Worm (Caenorhabditis elegans) whole organism, L3 larva: Measurements from ENCODE around the gene emb-5.

Experiments
- R02D3.7 ChIP-seq: fragments of 150-350 bp; optimal IDR thresholded peaks from 2 replicates; lab custom pipeline; 2014; ENCODE audit warnings: missing biosample characterization, missing genetic modification characterization
- ZK546.5 ChIP-seq: sonication (generic microtip); optimal IDR thresholded peaks from 2 replicates; lab custom pipeline; 2017; ENCODE audit warnings: missing biosample characterization, missing genetic modification characterization
- ceh-28 ChIP-seq: fragments of 150-350 bp; optimal IDR thresholded peaks from 2 replicates; lab custom pipeline; 2014; ENCODE audit warnings: missing biosample characterization, missing genetic modification reagents, missing genetic modification characterization
- ceh-82 ChIP-seq: fragments of 150-350 bp; optimal IDR thresholded peaks from 2 replicates; lab custom pipeline; 2014; ENCODE audit warnings: missing biosample characterization, missing genetic modification characterization
- ceh-9 ChIP-seq: sonication (generic microtip); optimal IDR thresholded peaks from 2 replicates; lab custom pipeline; 2018; ENCODE audit warnings: missing biosample characterization, missing genetic modification characterization
- daf-12 ChIP-seq: fragments of 150-350 bp; optimal IDR thresholded peaks from 2 replicates; lab custom pipeline; 2014; ENCODE audit warnings: missing biosample characterization, missing genetic modification reagents, missing genetic modification characterization
- egl-27 ChIP-seq: sonication (generic microtip); optimal IDR thresholded peaks from 4 replicates; lab custom pipeline; 2017; ENCODE audit warnings: missing biosample characterization, missing genetic modification reagents, missing genetic modification characterization
- egl-5 ChIP-seq: fragments of 150-350 bp; optimal IDR thresholded peaks from 2 replicates; lab custom pipeline; 2017; ENCODE audit warnings: missing biosample characterization, missing genetic modification reagents, missing genetic modification characterization, inconsistent platforms
- elt-1 ChIP-seq: fragments of 150-350 bp; optimal IDR thresholded peaks from 2 replicates; lab custom pipeline; 2014; ENCODE audit warnings: missing biosample characterization, missing genetic modification characterization
- elt-3 ChIP-seq, 3 experiments: fragments of 150-350 bp in 1 of 3; sonication (generic microtip) in 2 of 3; optimal IDR thresholded peaks; 2 replicates in 2 of 3; 4 replicates in 1 of 3; lab custom pipeline; 2014 to 2017; ENCODE audit warnings: missing biosample characterization in 3 of 3, missing genetic modification characterization in 3 of 3
- eor-1 ChIP-seq, 2 experiments: fragments of 150-350 bp; optimal IDR thresholded peaks; 2 replicates each; lab custom pipeline; 2014 to 2018; ENCODE audit warnings: missing biosample characterization in 2 of 2, missing genetic modification characterization in 2 of 2
- fkh-2 ChIP-seq: fragments of 150-350 bp; optimal IDR thresholded peaks from 2 replicates; lab custom pipeline; 2014; ENCODE audit warnings: missing biosample characterization, missing genetic modification reagents, missing genetic modification characterization
- fos-1 ChIP-seq: fragments of 150-350 bp; optimal IDR thresholded peaks from 2 replicates; lab custom pipeline; 2014; ENCODE audit warnings: missing biosample characterization, missing genetic modification characterization
- hmg-11 ChIP-seq: sonication (generic microtip); optimal IDR thresholded peaks from 2 replicates; lab custom pipeline; 2016; ENCODE audit warnings: missing genetic modification characterization, missing compliant biosample characterization
- jun-1 ChIP-seq: fragments of 150-350 bp; optimal IDR thresholded peaks from 2 replicates; lab custom pipeline; 2014; ENCODE audit warnings: missing biosample characterization, missing genetic modification reagents, missing genetic modification characterization
- lin-15B ChIP-seq: fragments of 150-350 bp; optimal IDR thresholded peaks from 2 replicates; lab custom pipeline; 2014; ENCODE audit warnings: missing biosample characterization, missing genetic modification characterization
- lin-39 ChIP-seq: fragments of 150-350 bp; optimal IDR thresholded peaks from 2 replicates; lab custom pipeline; 2018; ENCODE audit warnings: missing biosample characterization, missing genetic modification reagents, missing genetic modification characterization
- lsy-12 ChIP-seq: sonication (generic microtip); optimal IDR thresholded peaks from 2 replicates; lab custom pipeline; 2016; ENCODE audit warnings: mild to moderate bottlenecking, missing genetic modification characterization, missing compliant biosample characterization
- mdl-1 ChIP-seq: fragments of 150-350 bp; optimal IDR thresholded peaks from 2 replicates; lab custom pipeline; 2014; ENCODE audit warnings: missing biosample characterization, missing genetic modification characterization
- nhr-11 ChIP-seq: fragments of 150-350 bp; optimal IDR thresholded peaks from 2 replicates; lab custom pipeline; 2014; ENCODE audit warnings: missing biosample characterization, missing genetic modification characterization
- nhr-12 ChIP-seq: fragments of 150-350 bp; optimal IDR thresholded peaks from 2 replicates; lab custom pipeline; 2014; ENCODE audit warnings: missing biosample characterization, missing genetic modification characterization
- nhr-23 ChIP-seq: fragments of 150-350 bp; optimal IDR thresholded peaks from 2 replicates; lab custom pipeline; 2014; ENCODE audit warnings: missing biosample characterization, missing genetic modification reagents, missing genetic modification characterization
- nhr-237 ChIP-seq: fragments of 150-350 bp; optimal IDR thresholded peaks from 2 replicates; lab custom pipeline; 2014; ENCODE audit warnings: missing biosample characterization, missing genetic modification characterization
- nhr-25 ChIP-seq: sonication (generic microtip); optimal IDR thresholded peaks from 2 replicates; lab custom pipeline; 2017; ENCODE audit warnings: missing biosample characterization, missing genetic modification characterization
- nhr-28 ChIP-seq: fragments of 150-350 bp; optimal IDR thresholded peaks from 2 replicates; lab custom pipeline; 2014; ENCODE audit warnings: missing biosample characterization, missing genetic modification characterization
- nhr-43 ChIP-seq: sonication (generic microtip); optimal IDR thresholded peaks from 2 replicates; lab custom pipeline; 2016; ENCODE audit warnings: mild to moderate bottlenecking, missing genetic modification characterization, missing compliant biosample characterization; ENCODE audit not compliant: poor library complexity, severe bottlenecking
- nhr-67 ChIP-seq: fragments of 150-350 bp; optimal IDR thresholded peaks from 2 replicates; lab custom pipeline; 2014; ENCODE audit warnings: missing biosample characterization, missing genetic modification characterization
- nhr-77 ChIP-seq: fragments of 150-350 bp; optimal IDR thresholded peaks from 2 replicates; lab custom pipeline; 2014; ENCODE audit warnings: missing biosample characterization, missing genetic modification characterization
- pha-4 ChIP-seq: fragments of 150-350 bp; optimal IDR thresholded peaks from 2 replicates; lab custom pipeline; 2014; ENCODE audit warnings: missing biosample characterization, missing genetic modification reagents, missing genetic modification characterization
- skn-1 ChIP-seq: fragments of 150-350 bp; optimal IDR thresholded peaks from 2 replicates; lab custom pipeline; 2014; ENCODE audit warnings: missing biosample characterization, missing genetic modification characterization
- snpc-4 ChIP-seq: fragments of 150-350 bp; optimal IDR thresholded peaks from 2 replicates; lab custom pipeline; 2014; ENCODE audit warnings: missing biosample characterization, missing genetic modification characterization
- tbx-2 ChIP-seq: sonication (generic microtip); optimal IDR thresholded peaks from 2 replicates; lab custom pipeline; 2016; ENCODE audit warnings: mild to moderate bottlenecking, missing genetic modification characterization, missing compliant biosample characterization
- unc-39 ChIP-seq: sonication (generic microtip); optimal IDR thresholded peaks from 4 replicates; lab custom pipeline; 2017; ENCODE audit warnings: missing biosample characterization, missing genetic modification characterization
- unc-62 ChIP-seq: fragments of 150-350 bp; sonication (generic microtip); optimal IDR thresholded peaks from 4 replicates; lab custom pipeline; 2014; ENCODE audit warnings: missing biosample characterization, missing genetic modification reagents, missing genetic modification characterization
- zag-1 ChIP-seq: fragments of 150-350 bp; optimal IDR thresholded peaks from 2 replicates; lab custom pipeline; 2014; ENCODE audit warnings: missing biosample characterization, missing genetic modification characterization
- ztf-11 ChIP-seq: fragments of 150-350 bp; optimal IDR thresholded peaks from 2 replicates; lab custom pipeline; 2014; ENCODE audit warnings: missing biosample characterization, missing genetic modification characterization

emb-5 gene

DNA sequence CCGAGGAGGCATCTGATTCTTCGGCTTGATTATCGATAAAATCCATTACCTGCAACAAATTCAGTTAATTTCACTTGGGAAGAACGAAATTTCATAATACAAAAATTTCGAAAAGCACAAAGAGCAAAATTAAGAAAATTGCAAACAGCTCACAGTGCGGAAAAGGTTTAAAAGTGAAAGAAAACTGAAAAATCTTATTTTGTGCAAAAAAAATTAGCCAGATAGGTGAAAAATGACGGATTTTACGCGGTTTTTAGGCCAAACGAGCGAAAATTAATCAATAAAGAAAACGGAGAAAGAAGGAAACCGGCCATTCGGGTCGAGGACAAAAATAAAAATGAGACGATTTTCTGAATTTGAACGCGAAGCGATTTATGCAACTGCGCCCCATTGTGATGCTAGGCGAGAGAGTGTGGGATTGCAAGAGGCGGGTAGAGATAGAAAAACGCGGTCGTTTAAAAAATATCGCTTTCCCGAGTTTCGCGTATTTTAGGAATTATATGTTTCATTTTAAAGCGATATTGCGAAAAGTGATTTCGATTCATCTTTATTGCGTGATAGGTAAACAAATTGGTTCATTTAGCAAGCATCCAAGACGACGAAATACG, at the start of gene emb-5:
Gene emb-5 (minus strand): TSS at position 51 of the 608 bp plus-strand sequence.
- TF ChIP-seq nhr-11 (no peak), eor-1 (tag; optimal IDR thresholded peaks at IDR 0.05; lab: Kevin White, UChicago) (no peak), hmg-11 (tag; lab: Kevin White, UChicago) (peak; percentile 25), nhr-67 (tag; lab: Kevin White, UChicago) (no peak), ZK546.5 (tag; lab: Kevin White, UChicago) (no peak), lin-39 (tag; lab: Kevin White, UChicago) (peak; percentile 73), tbx-2 (tag; lab: Kevin White, UChicago) (no peak), unc-62 (GFP tag; lab: Kevin White, UChicago) (no peak), lin-15B (peak; percentile 81), snpc-4 (no peak), ceh-82 (tag; lab: Kevin White, UChicago) (no peak), ceh-9 (tag; lab: Kevin White, UChicago) (no peak), unc-39 (tag; lab: Kevin White, UChicago) (no peak), egl-5 (tag; lab: Kevin White, UChicago) (peak; percentile 35), R02D3.7 (tag; lab: Kevin White, UChicago) (peak; percentile 58), elt-1 (tag; lab: Kevin White, UChicago) (no peak), fkh-2 (tag; lab: Kevin White, UChicago) (no peak), ztf-11 (tag; lab: Kevin White, UChicago) (no peak), skn-1 (tag; lab: Kevin White, UChicago) (no peak), nhr-43 (tag; lab: Kevin White, UChicago) (peak; percentile 3), lsy-12 (no peak), nhr-23 (peak; percentile 53), nhr-25 (tag; lab: Kevin White, UChicago) (peak; percentile 54), nhr-237 (tag; lab: Kevin White, UChicago) (no peak), pha-4 (no peak)
- TF ChIP-seq, all 47 proteins: peak for 8

- TF ChIP-seq nhr-77 (tag; lab: Kevin White, UChicago) (no peak), unc-62 (GFP tag; lab: Kevin White, UChicago) (no peak)
- TF ChIP-seq, all 47 proteins: peak for 0
These were observed 47.6 kb upstream of the emb-5 start for ce11 chrIII:4767869-4768645.

DNA sequence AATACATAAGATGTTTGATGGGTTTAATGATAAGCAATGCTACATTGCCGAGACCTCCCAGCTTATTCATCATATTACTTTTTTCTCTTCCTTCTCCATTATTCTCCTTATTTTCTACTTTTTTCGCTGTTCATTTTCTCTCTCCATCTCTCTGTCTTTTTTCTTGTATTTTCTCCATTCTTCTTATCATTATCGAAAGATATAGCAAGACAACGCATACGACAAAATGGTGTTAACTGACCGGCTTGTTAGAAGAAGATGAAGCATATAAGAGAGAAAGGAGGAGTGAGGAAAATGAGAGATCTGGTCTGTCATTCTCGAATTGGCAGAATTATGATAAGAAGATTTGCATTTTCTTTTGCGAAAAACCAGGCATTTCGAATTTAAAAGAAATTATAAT, 46.4 kb upstream of the emb-5 start:
- TF ChIP-seq daf-12 (tag; lab: Kevin White, UChicago) (no peak), nhr-25 (tag; lab: Kevin White, UChicago) (no peak), elt-3 (tag; optimal IDR thresholded peaks at IDR 0.05; lab: Kevin White, UChicago) (no peak), egl-27 (tag; lab: Kevin White, UChicago) (no peak), eor-1 (tag; optimal IDR thresholded peaks at IDR 0.05; lab: Kevin White, UChicago) (no peak), lin-39 (tag; lab: Kevin White, UChicago) (no peak), fos-1 (tag; lab: Kevin White, UChicago) (no peak), mdl-1 (no peak)

- TF ChIP-seq lsy-12 (no peak), nhr-12 (tag; lab: Kevin White, UChicago) (no peak), ceh-28 (tag; lab: Kevin White, UChicago) (no peak), jun-1 (tag; lab: Kevin White, UChicago) (no peak)
These were observed 45.0 kb upstream of the emb-5 start, which contains the start of gene B0393.5 for ce11 chrIII:4765474-4765873. TSS of gene B0393.5 (plus strand) at chrIII:4765774.

ce11 chrIII:4763509-4763908, 43.0 kb upstream of the emb-5 start, which contains the start of gene B0393.4:
TSS of gene B0393.4 (minus strand) at chrIII:4763609.
- TF ChIP-seq nhr-28 (tag; lab: Kevin White, UChicago) = no peak
- TF ChIP-seq zag-1 (tag; lab: Kevin White, UChicago) = no peak
- TF ChIP-seq nhr-11 = no peak
